Worm (Caenorhabditis elegans): ENCODE data around the gene par-5.
A peak's percentile ranks its signal among the peaks of the same experiment; 100 is the strongest.

Gene par-5

ce11 chrIV:11821591-11822361, at the start of gene par-5, which contains the start of gene M117.3:
Gene par-5 (minus strand): TSS chrIV:11821924.
Gene M117.3 (plus strand): TSS chrIV:11822206.
- TF ChIP-seq daf-16 (GFP tag; optimal IDR thresholded peaks at IDR 0.05) (no peak), daf-16 (tag; optimal IDR thresholded peaks at IDR 0.05) (peak; percentile 63), nhr-41 (GFP tag; IDR thresholded peaks at IDR 0.05) (no peak), ZK337.2 (GFP tag; IDR thresholded peaks at IDR 0.05) (no peak), aly-2 (tag; optimal IDR thresholded peaks at IDR 0.05) (no peak), lin-38 (GFP tag; IDR thresholded peaks at IDR 0.05) (peak; percentile 60), lin-13 (GFP tag; optimal IDR thresholded peaks at IDR 0.05) (peak; percentile 51), ZK546.5 (tag; optimal IDR thresholded peaks at IDR 0.05) (no peak), zfp-3 (GFP tag; conservative IDR thresholded peaks at IDR 0.05) (0 out of 2 replicates have a peak, but pooled peaks have one; percentile 38), zag-1 (tag; optimal IDR thresholded peaks at IDR 0.05) (no peak), ceh-20 (GFP tag; IDR thresholded peaks at IDR 0.05) (peak; percentile 76), daf-19 (GFP tag; conservative IDR thresholded peaks at IDR 0.05) (no peak), php-3 (GFP tag; IDR thresholded peaks at IDR 0.05) (0 out of 2 replicates have a peak, but pooled peaks have one; percentile 6), hlh-30 (tag; optimal IDR thresholded peaks at IDR 0.05; ENCODE audit: insufficient read depth) (peak; percentile 98), lim-7 (GFP tag; IDR thresholded peaks at IDR 0.05) (peak; percentile 64), mep-1 (tag; optimal IDR thresholded peaks at IDR 0.05) (peak; percentile 78), set-16 (GFP tag; IDR thresholded peaks at IDR 0.05) (peak; percentile 65), ztf-7 (tag; optimal IDR thresholded peaks at IDR 0.05) (no peak), nhr-76 (tag; optimal IDR thresholded peaks at IDR 0.05) (no peak), spr-1 (tag; optimal IDR thresholded peaks at IDR 0.05) (no peak), saeg-2 (GFP tag; IDR thresholded peaks at IDR 0.05) (0 out of 2 replicates have a peak, but pooled peaks have one; percentile 43), daf-8 (GFP tag; IDR thresholded peaks at IDR 0.05) (no peak), attf-4 (tag; optimal IDR thresholded peaks at IDR 0.05) (no peak), lin-15B (tag; optimal IDR thresholded peaks at IDR 0.05) (no peak), hif-1 (tag; optimal IDR thresholded peaks at IDR 0.05) (peak in 1 of 2 experiments; percentile 80), F26F4.8 (GFP tag; conservative IDR thresholded peaks at IDR 0.05) (no peak), T20F7.1 (GFP tag; optimal IDR thresholded peaks at IDR 0.05) (peak; percentile 65), nhr-237 (tag; optimal IDR thresholded peaks at IDR 0.05) (no peak), tag-97 (GFP tag; IDR thresholded peaks at IDR 0.05) (no peak), fkh-10 (GFP tag; optimal IDR thresholded peaks at IDR 0.05) (peak; percentile 68), ceh-32 (tag; optimal IDR thresholded peaks at IDR 0.05; ENCODE audit: poor library complexity) (no peak), jun-1 (tag; optimal IDR thresholded peaks at IDR 0.05) (peak; percentile 3), ceh-62 (tag; optimal IDR thresholded peaks at IDR 0.05) (no peak), mdt-29 (GFP tag; IDR thresholded peaks at IDR 0.05) (peak; percentile 82), nhr-102 (tag; optimal IDR thresholded peaks at IDR 0.05) (peak; percentile 29), aha-1 (tag) (peak; percentile 87), lsy-2 (tag; optimal IDR thresholded peaks at IDR 0.05) (peak in 1 of 2 experiments; percentile 80), vab-7 (GFP tag; IDR thresholded peaks at IDR 0.05) (peak; percentile 63), dmd-6 (GFP tag; IDR thresholded peaks at IDR 0.05) (peak; percentile 86), lir-3 (tag; optimal IDR thresholded peaks at IDR 0.05) (no peak), pha-4 (GFP tag; IDR thresholded peaks at IDR 0.05) (peak; percentile 60), pha-4 (tag; optimal IDR thresholded peaks at IDR 0.05) (no peak), rbr-2 (tag; optimal IDR thresholded peaks at IDR 0.05) (peak; percentile 67), ceh-28 (tag; optimal IDR thresholded peaks at IDR 0.05) (peak; percentile 68), ama-1 (optimal IDR thresholded peaks at IDR 0.05) (peak; percentile 51), Y75B8A.6 (GFP tag; IDR thresholded peaks at IDR 0.05) (no peak), mes-2 (tag; optimal IDR thresholded peaks at IDR 0.05; ENCODE audit: poor library complexity, severe bottlenecking) (peak; percentile 63), gei-8 (GFP tag; optimal IDR thresholded peaks at IDR 0.05) (no peak), nhr-77 (tag; optimal IDR thresholded peaks at IDR 0.05) (peak; percentile 57), arid-1 (GFP tag; conservative IDR thresholded peaks at IDR 0.05) (peak; percentile 11; the same call in 1 of the 2 replicates), T26A8.4 (GFP tag; IDR thresholded peaks at IDR 0.05) (peak; percentile 53)
